Worm (Caenorhabditis elegans): Measurements from ENCODE around the gene rsr-2.

ce11 chrII:12237555-12237954 lies 12.4 kb downstream of the rsr-2 start:
- TF ChIP-seq unc-39 (tag; optimal IDR thresholded peaks at IDR 0.05) (no peak), lin-13 (GFP tag; optimal IDR thresholded peaks at IDR 0.05) (no peak), Y55F3AM.14 (GFP tag; optimal IDR thresholded peaks at IDR 0.05) (no peak), nhr-77 (tag; optimal IDR thresholded peaks at IDR 0.05) (no peak), ceh-82 (tag; optimal IDR thresholded peaks at IDR 0.05) (no peak), fos-1 (tag; optimal IDR thresholded peaks at IDR 0.05) (peak; percentile 52), nhr-12 (tag; optimal IDR thresholded peaks at IDR 0.05) (no peak), nhr-21 (tag; optimal IDR thresholded peaks at IDR 0.05) (peak; percentile 26), lsy-2 (tag; optimal IDR thresholded peaks at IDR 0.05) (peak in 1 of 2 experiments; percentile 67), elt-1 (tag; optimal IDR thresholded peaks at IDR 0.05) (no peak), unc-62 (GFP tag; optimal IDR thresholded peaks at IDR 0.05) (no peak), lin-39 (tag; optimal IDR thresholded peaks at IDR 0.05) (no peak)
